Worm (Caenorhabditis elegans): ENCODE results near the gene lgc-33.

The lgc-33 gene

DNA sequence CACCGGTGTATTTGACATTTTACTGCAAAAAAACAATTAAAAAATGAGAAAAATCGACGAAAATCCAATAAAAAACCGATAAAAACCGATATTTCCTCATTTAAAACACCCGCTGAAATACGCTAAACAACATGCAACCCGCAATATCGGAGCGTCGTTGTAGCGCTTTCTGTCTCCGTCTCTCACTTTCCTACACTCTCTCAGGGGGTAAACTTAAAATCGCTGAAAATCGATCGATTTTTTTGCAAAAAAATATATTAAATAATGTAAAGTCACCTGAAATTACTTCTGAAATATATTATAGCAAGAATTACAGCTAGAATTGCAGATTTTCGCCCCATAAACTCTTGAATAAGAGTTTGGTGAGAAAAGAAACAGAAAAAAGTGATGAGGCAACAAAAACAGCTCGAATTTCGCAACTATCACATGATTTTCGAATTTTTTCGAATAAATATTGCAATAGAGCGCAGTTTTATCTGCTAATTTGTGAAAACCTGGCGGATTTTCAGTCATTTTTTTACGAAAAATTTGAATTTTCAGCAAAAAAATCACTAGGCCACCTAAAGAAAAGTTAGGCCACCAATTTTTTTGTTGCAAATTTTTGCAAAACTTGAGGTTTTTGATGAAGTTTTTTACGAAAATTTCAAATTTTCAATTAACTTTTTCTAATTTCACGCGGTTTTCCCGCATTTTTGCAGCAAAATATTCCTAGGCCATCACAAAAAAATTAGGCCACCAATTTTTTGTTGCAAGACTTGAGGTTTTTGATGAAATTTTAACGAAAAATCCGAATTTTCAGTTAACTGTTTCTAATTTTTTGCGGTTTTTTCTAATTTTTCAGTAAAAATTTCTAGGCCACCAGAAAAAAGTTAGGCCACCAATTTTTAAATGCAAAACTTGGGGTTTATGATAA is 9.3 kb downstream of the lgc-33 start, which contains the start of the genes lem-4 and Y55F3BR.11 (continued):
- TF ChIP-seq pqm-1 (tag; optimal IDR thresholded peaks at IDR 0.05), result no peak
- TF ChIP-seq dsc-1 (tag; optimal IDR thresholded peaks at IDR 0.05), result peak; percentile 69
- TF ChIP-seq unc-86 (tag; optimal IDR thresholded peaks at IDR 0.05), result peak; percentile 62
- TF ChIP-seq fkh-4 (tag; optimal IDR thresholded peaks at IDR 0.05; ENCODE audit: borderline replicate concordance), result peak; percentile 7
- TF ChIP-seq nhr-19 (GFP tag; conservative IDR thresholded peaks at IDR 0.05), result peak; percentile 75
- TF ChIP-seq ceh-63 (GFP tag; optimal IDR thresholded peaks at IDR 0.05), result no peak
- peak; percentile 66 for TF ChIP-seq C16A3.4 (tag; optimal IDR thresholded peaks at IDR 0.05)
- TF ChIP-seq hlh-17 (GFP tag; optimal IDR thresholded peaks at IDR 0.05; ENCODE audit: borderline replicate concordance), result no peak
- TF ChIP-seq aly-2 (tag; optimal IDR thresholded peaks at IDR 0.05), result no peak
- no peak for TF ChIP-seq sptf-1 (tag; optimal IDR thresholded peaks at IDR 0.05)
- no peak for TF ChIP-seq nhr-28 (tag; optimal IDR thresholded peaks at IDR 0.05)
- TF ChIP-seq ceh-88 (GFP tag; IDR thresholded peaks at IDR 0.05), result no peak
- peak; percentile 73 for TF ChIP-seq nhr-90 (tag; optimal IDR thresholded peaks at IDR 0.05; ENCODE audit: poor library complexity)
- TF ChIP-seq mef-2 (tag; optimal IDR thresholded peaks at IDR 0.05), result no peak
- peak; percentile 71 for TF ChIP-seq xbp-1 (tag; optimal IDR thresholded peaks at IDR 0.05)
- no peak for TF ChIP-seq hlh-4 (tag; optimal IDR thresholded peaks at IDR 0.05)
- TF ChIP-seq nhr-84 (tag; optimal IDR thresholded peaks at IDR 0.05), result no peak
- peak; percentile 82 for TF ChIP-seq snpc-4 (tag; optimal IDR thresholded peaks at IDR 0.05)
- TF ChIP-seq isw-1 (GFP tag; IDR thresholded peaks at IDR 0.05), result peak; percentile 62
- no peak for TF ChIP-seq nhr-12 (tag; optimal IDR thresholded peaks at IDR 0.05)
- TF ChIP-seq rnt-1 (tag; optimal IDR thresholded peaks at IDR 0.05), result peak; percentile 71
- no peak for TF ChIP-seq ets-5 (GFP tag; IDR thresholded peaks at IDR 0.05)
- no peak for TF ChIP-seq Y116A8C.19 (tag; optimal IDR thresholded peaks at IDR 0.05; ENCODE audit: borderline replicate concordance)
- TF ChIP-seq egl-27 (tag; optimal IDR thresholded peaks at IDR 0.05), result no peak
- TF ChIP-seq unc-62 (GFP tag; optimal IDR thresholded peaks at IDR 0.05), result no peak
- peak in 1 of 2 experiments; percentile 54 for TF ChIP-seq mdl-1 (tag; optimal IDR thresholded peaks at IDR 0.05)
- peak; percentile 77 for TF ChIP-seq unc-130 (tag; optimal IDR thresholded peaks at IDR 0.05)
- TF ChIP-seq ztf-4 (tag; optimal IDR thresholded peaks at IDR 0.05), result no peak
- TF ChIP-seq lin-13 (GFP tag; optimal IDR thresholded peaks at IDR 0.05), result peak; percentile 45
- no peak for TF ChIP-seq zag-1 (tag; optimal IDR thresholded peaks at IDR 0.05)
- TF ChIP-seq lin-15B (tag; optimal IDR thresholded peaks at IDR 0.05), result peak; percentile 19
- peak; percentile 19 for TF ChIP-seq irx-1 (tag; optimal IDR thresholded peaks at IDR 0.05)
- peak; percentile 42 for TF ChIP-seq sox-4 (tag; optimal IDR thresholded peaks at IDR 0.05)
- peak; percentile 44 for TF ChIP-seq egl-13 (tag; optimal IDR thresholded peaks at IDR 0.05)
- TF ChIP-seq lin-39 (tag; optimal IDR thresholded peaks at IDR 0.05), result peak; percentile 63
- TF ChIP-seq nhr-237 (tag; optimal IDR thresholded peaks at IDR 0.05), result peak; percentile 1
- peak; percentile 6 for TF ChIP-seq sup-37 (GFP tag; optimal IDR thresholded peaks at IDR 0.05)
- TF ChIP-seq vab-15 (tag; optimal IDR thresholded peaks at IDR 0.05), result no peak
- TF ChIP-seq zip-4 (GFP tag; optimal IDR thresholded peaks at IDR 0.05), result peak; percentile 31
- TF ChIP-seq blmp-1 (tag; optimal IDR thresholded peaks at IDR 0.05), result peak; percentile 31
- TF ChIP-seq C34B4.2 (tag; optimal IDR thresholded peaks at IDR 0.05), result no peak
- no peak for TF ChIP-seq unc-30 (tag; optimal IDR thresholded peaks at IDR 0.05)
- TF ChIP-seq efl-3 (GFP tag; optimal IDR thresholded peaks at IDR 0.05), result no peak
- TF ChIP-seq jun-1 (tag; optimal IDR thresholded peaks at IDR 0.05), result peak; percentile 41
- TF ChIP-seq snu-23 (GFP tag; optimal IDR thresholded peaks at IDR 0.05), result peak; percentile 84
- no peak for TF ChIP-seq tlp-1 (tag; optimal IDR thresholded peaks at IDR 0.05)
- peak; percentile 51 for TF ChIP-seq grh-1 (GFP tag; IDR thresholded peaks at IDR 0.05)
- peak; percentile 23 for TF ChIP-seq lin-14 (GFP tag; optimal IDR thresholded peaks at IDR 0.05)
- no peak for TF ChIP-seq ztf-11 (tag; optimal IDR thresholded peaks at IDR 0.05)
- TF ChIP-seq fkh-8 (tag; optimal IDR thresholded peaks at IDR 0.05), result peak; percentile 68
- TF ChIP-seq fos-1 (tag; optimal IDR thresholded peaks at IDR 0.05), result peak; percentile 72
- TF ChIP-seq fkh-10 (GFP tag; optimal IDR thresholded peaks at IDR 0.05), result no peak

Measured in whole organism, L1 larva.